Worm (Caenorhabditis elegans) whole organism, young adult: ENCODE data around the gene Y108G3AL.2.

Source experiments
- B0035.1 ChIP-seq: sonication (generic microtip); optimal IDR thresholded peaks from 2 replicates; lab custom pipeline; 2016; ENCODE audit warnings: missing genetic modification characterization, mild to moderate bottlenecking, missing compliant biosample characterization, missing genotype, missing genetic modification reagents
- C17E4.6 ChIP-seq: fragments of 200-800 bp; sonication (Bioruptor generic); IDR thresholded peaks from 2 replicates; pipeline ENCODE4 v1.3.6; 2022; ENCODE audit warnings: missing genetic modification reagents, missing genetic modification characterization, missing compliant biosample characterization
- F49E8.2 ChIP-seq: sonication (generic microtip); optimal IDR thresholded peaks from 3 replicates; lab custom pipeline; 2017; ENCODE audit warnings: missing genetic modification characterization, mild to moderate bottlenecking, missing compliant biosample characterization, antibody characterized with exemption, moderate library complexity; ENCODE audit not compliant: insufficient read depth
- K11D2.4 ChIP-seq: fragments of 200-800 bp; sonication (Bioruptor generic); IDR thresholded peaks from 2 replicates; pipeline ENCODE4 v1.3.6; 2022; ENCODE audit warnings: missing genetic modification reagents, missing genetic modification characterization, missing compliant biosample characterization
- K12H6.12 ChIP-seq: fragments of 200-800 bp; sonication (Bioruptor generic); optimal IDR thresholded peaks from 2 replicates; lab custom pipeline; 2018; ENCODE audit warnings: mild to moderate bottlenecking, missing genetic modification characterization, missing compliant biosample characterization
- Y53G8AR.9 ChIP-seq: fragments of 200-800 bp; sonication (Bioruptor generic); conservative IDR thresholded peaks from 2 replicates; pipeline ENCODE4 v1.3.6; 2022; ENCODE audit warnings: missing genetic modification reagents, missing genetic modification characterization, missing compliant biosample characterization
- Y95B8A.8 ChIP-seq: fragments of 200-800 bp; sonication (Bioruptor generic); IDR thresholded peaks from 2 replicates; pipeline ENCODE4 v1.3.6; 2022; ENCODE audit warnings: missing genetic modification reagents, missing genetic modification characterization, missing compliant biosample characterization
- aptf-3 ChIP-seq: fragments of 200-800 bp; sonication (Bioruptor generic); IDR thresholded peaks from 2 replicates; pipeline ENCODE4 v1.3.6; 2022; ENCODE audit warnings: missing genetic modification characterization, missing compliant biosample characterization
- cebp-1 ChIP-seq, 2 experiments: fragments of 200-800 bp in 1 of 2; sonication (Bioruptor generic) in 1 of 2; sonication (generic microtip) in 1 of 2; IDR thresholded peaks in 1 of 2; optimal IDR thresholded peaks in 1 of 2; 2 replicates each; pipeline versions ENCODE4 v1.3.6 to Lab custom; 2017 to 2022; ENCODE audit warnings: missing compliant biosample characterization in 2 of 2, missing genetic modification characterization in 2 of 2, mild to moderate bottlenecking in 1 of 2, missing genetic modification reagents in 1 of 2, moderate library complexity in 1 of 2
- cebp-2 ChIP-seq: fragments of 200-800 bp; sonication (Bioruptor generic); IDR thresholded peaks from 2 replicates; pipeline ENCODE4 v1.3.6; 2022; ENCODE audit warnings: missing genetic modification characterization, missing compliant biosample characterization
- ceh-100 ChIP-seq: fragments of 200-800 bp; sonication (Bioruptor generic); IDR thresholded peaks from 2 replicates; pipeline ENCODE4 v1.3.6; 2022; ENCODE audit warnings: missing genetic modification reagents, missing genetic modification characterization, missing compliant biosample characterization
- ceh-27 ChIP-seq: fragments of 200-800 bp; sonication (Bioruptor generic); optimal IDR thresholded peaks from 2 replicates; lab custom pipeline; 2018; ENCODE audit warnings: mild to moderate bottlenecking, missing genetic modification characterization, moderate library complexity, missing compliant biosample characterization
- ceh-91 ChIP-seq: fragments of 200-800 bp; sonication (Bioruptor generic); IDR thresholded peaks from 2 replicates; pipeline ENCODE4 v1.3.6; 2022; ENCODE audit warnings: missing genetic modification reagents, missing genetic modification characterization, missing compliant biosample characterization
- die-1 ChIP-seq: sonication (generic microtip); optimal IDR thresholded peaks from 2 replicates; lab custom pipeline; 2016; ENCODE audit warnings: missing genotype, mild to moderate bottlenecking, missing genetic modification characterization, missing compliant biosample characterization
- egrh-3 ChIP-seq: fragments of 200-800 bp; sonication (Bioruptor generic); IDR thresholded peaks from 2 replicates; pipeline ENCODE4 v1.3.6; 2022; ENCODE audit warnings: missing genetic modification reagents, missing genetic modification characterization, missing compliant biosample characterization
- ets-4 ChIP-seq: fragments of 200-800 bp; sonication (Bioruptor generic); optimal IDR thresholded peaks from 2 replicates; lab custom pipeline; 2018; ENCODE audit warnings: mild to moderate bottlenecking, missing genetic modification characterization, missing compliant biosample characterization
- gei-17 ChIP-seq: fragments of 200-800 bp; sonication (Bioruptor generic); optimal IDR thresholded peaks from 2 replicates; lab custom pipeline; 2018; ENCODE audit warnings: mild to moderate bottlenecking, missing genetic modification characterization, missing compliant biosample characterization
- hmg-1.2 ChIP-seq: fragments of 200-800 bp; sonication (Bioruptor generic); IDR thresholded peaks from 2 replicates; pipeline ENCODE4 v1.3.6; 2022; ENCODE audit warnings: missing genetic modification reagents, missing genetic modification characterization, missing compliant biosample characterization
- hrde-1 ChIP-seq: sonication (generic microtip); optimal IDR thresholded peaks from 2 replicates; lab custom pipeline; 2016; ENCODE audit warnings: missing genetic modification characterization, mild to moderate bottlenecking, missing compliant biosample characterization, moderate library complexity, missing genotype, missing genetic modification reagents, borderline replicate concordance
- hsf-1 ChIP-seq: fragments of 200-800 bp; sonication (Bioruptor generic); IDR thresholded peaks from 2 replicates; pipeline ENCODE4 v1.3.6; 2022; ENCODE audit warnings: missing genetic modification reagents, missing genetic modification characterization, missing compliant biosample characterization
- let-526 ChIP-seq: fragments of 200-800 bp; sonication (Bioruptor generic); IDR thresholded peaks from 2 replicates; pipeline ENCODE4 v1.3.6; 2022; ENCODE audit warnings: missing genetic modification reagents, missing genetic modification characterization, missing compliant biosample characterization
- lin-26 ChIP-seq: fragments of 200-800 bp; sonication (Bioruptor generic); IDR thresholded peaks from 2 replicates; pipeline ENCODE4 v1.3.6; 2022; ENCODE audit warnings: missing genetic modification reagents, missing genetic modification characterization, missing compliant biosample characterization
- lir-1 ChIP-seq: fragments of 200-800 bp; sonication (Bioruptor generic); conservative IDR thresholded peaks from 2 replicates; pipeline ENCODE4 v1.3.6; 2022; ENCODE audit warnings: missing genetic modification reagents, missing genetic modification characterization, missing compliant biosample characterization
- lsl-1 ChIP-seq: fragments of 200-800 bp; sonication (Bioruptor generic); optimal IDR thresholded peaks from 2 replicates; lab custom pipeline; 2018; ENCODE audit warnings: mild to moderate bottlenecking, missing genetic modification characterization, moderate library complexity, missing compliant biosample characterization
- lsy-27 ChIP-seq: sonication (generic microtip); optimal IDR thresholded peaks from 2 replicates; lab custom pipeline; 2017; ENCODE audit warnings: missing genetic modification characterization, mild to moderate bottlenecking, missing compliant biosample characterization, antibody characterized with exemption, missing genotype, borderline replicate concordance; ENCODE audit not compliant: insufficient read depth
- madf-3 ChIP-seq: fragments of 200-800 bp; sonication (Bioruptor generic); IDR thresholded peaks from 2 replicates; pipeline ENCODE4 v1.3.6; 2022; ENCODE audit warnings: missing genetic modification reagents, missing genetic modification characterization, missing compliant biosample characterization
- madf-6 ChIP-seq: fragments of 200-800 bp; sonication (Bioruptor generic); IDR thresholded peaks from 2 replicates; pipeline ENCODE4 v1.3.6; 2022; ENCODE audit warnings: missing genetic modification reagents, missing genetic modification characterization, missing compliant biosample characterization
- pbrm-1 ChIP-seq: fragments of 200-800 bp; sonication (Bioruptor generic); IDR thresholded peaks from 2 replicates; pipeline ENCODE4 v1.3.6; 2022; ENCODE audit warnings: missing genetic modification reagents, missing genetic modification characterization, missing compliant biosample characterization
- pha-4 ChIP-seq: fragments of 150-350 bp; sonication (generic microtip); optimal IDR thresholded peaks from 2 replicates; lab custom pipeline; 2014; ENCODE audit warnings: missing biosample characterization, missing genetic modification reagents, missing genetic modification characterization
- rec-8 ChIP-seq, 2 experiments: sonication (generic microtip); optimal IDR thresholded peaks; 2 replicates each; lab custom pipeline; 2016; ENCODE audit warnings: mild to moderate bottlenecking in 2 of 2, missing genetic modification characterization in 2 of 2, missing genetic modification reagents in 2 of 2, missing genotype in 2 of 2, missing biosample characterization in 1 of 2, missing compliant biosample characterization in 1 of 2, moderate library complexity in 1 of 2
- repo-1 ChIP-seq: sonication (generic microtip); optimal IDR thresholded peaks from 2 replicates; lab custom pipeline; 2017; ENCODE audit warnings: mild to moderate bottlenecking, missing genetic modification characterization, missing compliant biosample characterization
- rpc-1 ChIP-seq, 2 experiments: fragments of 150-350 bp in 1 of 2; sonication (generic microtip) in 1 of 2; optimal IDR thresholded peaks; 2 replicates each; lab custom pipeline; 2014 to 2018; ENCODE audit warnings: missing biosample characterization in 1 of 2, missing genetic modification characterization in 1 of 2, missing genetic modification reagents in 1 of 2, missing genotype in 1 of 2
- snpc-1.3 ChIP-seq: sonication (generic microtip); optimal IDR thresholded peaks from 2 replicates; lab custom pipeline; 2017; ENCODE audit warnings: missing genetic modification characterization, mild to moderate bottlenecking, missing compliant biosample characterization, antibody characterized with exemption, moderate library complexity, missing genotype, missing genetic modification reagents; ENCODE audit not compliant: insufficient read depth
- snpc-4 ChIP-seq, 5 experiments: fragments of 150-350 bp in 1 of 5; sonication (generic microtip) in 4 of 5; optimal IDR thresholded peaks; 2 replicates each; lab custom pipeline; 2014 to 2018; ENCODE audit warnings: missing genetic modification characterization in 5 of 5, missing biosample characterization in 3 of 5, antibody characterized with exemption in 2 of 5, mild to moderate bottlenecking in 2 of 5, missing compliant biosample characterization in 2 of 5, missing genotype in 2 of 5, moderate library complexity in 2 of 5, missing genetic modification reagents in 1 of 5
- tbp1 ChIP-seq: fragments of 200-800 bp; sonication (Bioruptor generic); optimal IDR thresholded peaks from 2 replicates; lab custom pipeline; 2018; ENCODE audit warnings: mild to moderate bottlenecking, missing genetic modification characterization, missing compliant biosample characterization
- tbx-9 ChIP-seq: sonication (generic microtip); optimal IDR thresholded peaks from 2 replicates; lab custom pipeline; 2016; ENCODE audit warnings: borderline replicate concordance, missing genetic modification characterization, inconsistent platforms, missing compliant biosample characterization
- unc-62 ChIP-seq: fragments of 150-350 bp; optimal IDR thresholded peaks from 2 replicates; lab custom pipeline; 2014; ENCODE audit warnings: missing biosample characterization, missing genetic modification reagents, missing genetic modification characterization
- zfh-2 ChIP-seq: fragments of 200-800 bp; sonication (Bioruptor generic); conservative IDR thresholded peaks from 2 replicates; pipeline ENCODE4 v1.3.6; 2022; ENCODE audit warnings: missing genetic modification reagents, missing genetic modification characterization, missing compliant biosample characterization

The Y108G3AL.2 gene

ce11 chrV:123513-123912, 43.3 kb upstream of the Y108G3AL.2 start (continued):
- TF ChIP-seq cebp-1 (GFP tag; IDR thresholded peaks at IDR 0.05; lab: Robert Waterston, UW): peak; percentile 59; the same call in 1 of the 2 replicates
- TF ChIP-seq cebp-1 (tag; optimal IDR thresholded peaks at IDR 0.05; lab: Kevin White, UChicago): peak; percentile 85
- no peak for TF ChIP-seq repo-1 (tag; lab: Kevin White, UChicago)
- no peak for TF ChIP-seq ceh-27 (GFP tag; lab: Kevin White, UChicago)
- TF ChIP-seq unc-62 (GFP tag; lab: Kevin White, UChicago): peak; percentile 22
- no peak for TF ChIP-seq snpc-4 (GFP tag; optimal IDR thresholded peaks at IDR 0.05; lab: Kevin White, UChicago)
- peak in 1 of 4 experiments; percentile 15 for TF ChIP-seq snpc-4 (tag; optimal IDR thresholded peaks at IDR 0.05; lab: Kevin White, UChicago)

DNA sequence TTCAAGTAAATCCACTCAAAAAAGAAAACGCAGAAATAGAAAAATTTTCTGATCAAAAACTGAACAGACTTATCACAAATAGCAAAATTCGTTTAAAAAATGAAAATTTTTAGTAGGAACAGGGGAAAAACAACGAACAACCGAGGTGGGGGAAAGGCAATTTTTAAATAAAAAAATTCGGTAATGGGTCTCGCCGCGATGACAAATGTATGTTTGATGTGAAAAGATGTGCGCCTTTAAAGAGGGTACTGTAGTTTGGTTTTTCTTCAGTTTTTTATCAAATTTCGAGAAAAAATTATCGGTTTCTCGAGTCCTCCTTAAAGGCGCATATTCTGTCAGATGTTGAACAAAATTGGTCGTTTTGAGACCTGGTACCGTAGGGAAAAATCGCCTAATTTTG, 42.9 kb upstream of the Y108G3AL.2 start:
- TF ChIP-seq rpc-1 (optimal IDR thresholded peaks at IDR 0.05; lab: Kevin White, UChicago) (no peak), rpc-1 (tag; optimal IDR thresholded peaks at IDR 0.05; lab: Kevin White, UChicago) (no peak), rec-8 (tag; optimal IDR thresholded peaks at IDR 0.05; lab: Kevin White, UChicago) (no peak), lsy-27 (tag; lab: Kevin White, UChicago) (no peak), ceh-100 (GFP tag; lab: Robert Waterston, UW) (no peak), pha-4 (tag; lab: Kevin White, UChicago) (no peak), die-1 (tag; lab: Kevin White, UChicago) (no peak), snpc-1.3 (no peak), hsf-1 (GFP tag; lab: Robert Waterston, UW) (no peak), ets-4 (no peak), B0035.1 (no peak), tbx-9 (tag; lab: Kevin White, UChicago) (no peak), tbp1 (GFP tag; lab: Kevin White, UChicago) (no peak), madf-6 (peak; percentile 48), let-526 (GFP tag; lab: Robert Waterston, UW) (no peak), lir-1 (GFP tag; lab: Robert Waterston, UW) (no peak), aptf-3 (no peak), K12H6.12 (tag; lab: Kevin White, UChicago) (no peak), cebp-2 (no peak), gei-17 (GFP tag; lab: Kevin White, UChicago) (no peak), hmg-1.2 (GFP tag; lab: Robert Waterston, UW) (no peak), pbrm-1 (GFP tag; lab: Robert Waterston, UW) (0 out of 2 replicates have a peak, but pooled peaks have one; percentile 14), egrh-3 (GFP tag; lab: Robert Waterston, UW) (no peak), hrde-1 (tag; lab: Kevin White, UChicago) (no peak), zfh-2 (GFP tag; lab: Robert Waterston, UW) (no peak), lin-26 (GFP tag; lab: Robert Waterston, UW) (no peak), F49E8.2 (tag; lab: Kevin White, UChicago) (peak; percentile 8), K11D2.4 (GFP tag; lab: Robert Waterston, UW) (no peak), madf-3 (no peak), Y53G8AR.9 (GFP tag; lab: Robert Waterston, UW) (no peak), ceh-91 (GFP tag; lab: Robert Waterston, UW) (no peak), C17E4.6 (no peak), lsl-1 (GFP tag; lab: Kevin White, UChicago) (peak; percentile 11), Y95B8A.8 (GFP tag; lab: Robert Waterston, UW) (no peak)
